Fruit fly (Drosophila melanogaster) whole organism, embryonic: ENCODE measurements around the gene CG5388.

Source experiments
- CG12391 ChIP-seq: fragments of 200-800 bp; sonication (Bioruptor generic); optimal IDR thresholded peaks from 3 replicates; lab custom pipeline; 2018; ENCODE audit warnings: missing biosample characterization, mild to moderate bottlenecking, missing genetic modification characterization, moderate library complexity
- CG1602 ChIP-seq: fragments of 200-800 bp; sonication (Bioruptor generic); optimal IDR thresholded peaks from 3 replicates; lab custom pipeline; 2016; ENCODE audit warnings: missing biosample characterization, missing genetic modification characterization
- CG17385 ChIP-seq: fragments of 200-800 bp; sonication (Bioruptor generic); optimal IDR thresholded peaks from 3 replicates; lab custom pipeline; 2018; ENCODE audit warnings: missing biosample characterization, mild to moderate bottlenecking, missing genetic modification characterization
- CG2889 ChIP-seq: fragments of 200-800 bp; sonication (Bioruptor generic); IDR thresholded peaks from 3 replicates; pipeline ENCODE4 v1.3.6; 2022; ENCODE audit warnings: missing biosample characterization, missing genetic modification characterization
- CG33557 ChIP-seq: fragments of 200-800 bp; sonication (Bioruptor generic); optimal IDR thresholded peaks from 2 replicates; lab custom pipeline; 2019; ENCODE audit warnings: missing biosample characterization, mild to moderate bottlenecking, missing genetic modification characterization, moderate library complexity
- CG3995 ChIP-seq: fragments of 200-800 bp; sonication (Bioruptor generic); optimal IDR thresholded peaks from 3 replicates; lab custom pipeline; 2016; ENCODE audit warnings: missing biosample characterization, missing genetic modification characterization
- CG7271 ChIP-seq: fragments of 200-800 bp; sonication (Bioruptor generic); optimal IDR thresholded peaks from 2 replicates; lab custom pipeline; 2018; ENCODE audit warnings: missing biosample characterization, mild to moderate bottlenecking, missing genetic modification characterization, moderate library complexity
- CG8290 ChIP-seq, 3 experiments: fragments of 200-800 bp; sonication (Bioruptor generic); optimal IDR thresholded peaks; 2 replicates each; lab custom pipeline; 2016 to 2019; ENCODE audit warnings: missing biosample characterization in 3 of 3, missing genetic modification characterization in 3 of 3, mild to moderate bottlenecking in 2 of 3, moderate library complexity in 1 of 3
- CG9215 ChIP-seq: fragments of 200-800 bp; sonication (Bioruptor generic); IDR thresholded peaks from 2 replicates; pipeline ENCODE4 v1.3.6; 2022; ENCODE audit warnings: missing biosample characterization, missing genetic modification characterization
- CG9727 ChIP-seq: fragments of 200-800 bp; sonication (Bioruptor generic); optimal IDR thresholded peaks from 3 replicates; lab custom pipeline; 2017; ENCODE audit warnings: missing biosample characterization, mild to moderate bottlenecking, missing genetic modification characterization
- Camta ChIP-seq: fragments of 200-800 bp; sonication (Bioruptor generic); optimal IDR thresholded peaks from 2 replicates; lab custom pipeline; 2016; ENCODE audit warnings: missing biosample characterization, missing genetic modification characterization
- Chrac-16 ChIP-seq: fragments of 200-800 bp; sonication (Bioruptor generic); optimal IDR thresholded peaks from 3 replicates; lab custom pipeline; 2016; ENCODE audit warnings: missing biosample characterization, missing genetic modification characterization
- D ChIP-seq, 2 experiments: fragments of 200-800 bp in 1 of 2; fragments of >200 bp in 1 of 2; sonication (Bioruptor generic) in 1 of 2; optimal IDR thresholded peaks; 2 replicates in 1 of 2; 3 replicates in 1 of 2; lab custom pipeline; 2017; ENCODE audit warnings: mild to moderate bottlenecking in 1 of 2, missing biosample characterization in 1 of 2, missing genetic modification characterization in 1 of 2, missing genetic modification reagents in 1 of 2
- Dip3 ChIP-seq: fragments of 200-800 bp; sonication (Bioruptor generic); optimal IDR thresholded peaks from 3 replicates; lab custom pipeline; 2016; ENCODE audit warnings: missing biosample characterization, missing genetic modification characterization
- Dp ChIP-seq: fragments of 200-800 bp; sonication (Bioruptor generic); optimal IDR thresholded peaks from 2 replicates; lab custom pipeline; 2018; ENCODE audit warnings: missing biosample characterization, mild to moderate bottlenecking, missing genetic modification characterization, moderate library complexity
- Dref ChIP-seq: fragments of 200-800 bp; sonication (Bioruptor generic); IDR thresholded peaks from 2 replicates; pipeline ENCODE4 v1.3.6; 2022; ENCODE audit warnings: missing biosample characterization, missing genetic modification characterization
- E2f1 ChIP-seq: fragments of 200-800 bp; sonication (Bioruptor generic); IDR thresholded peaks from 2 replicates; pipeline ENCODE4 v1.3.6; 2022; ENCODE audit warnings: missing biosample characterization, missing genetic modification characterization
- E2f2 ChIP-seq: fragments of 200-800 bp; sonication (Bioruptor generic); IDR thresholded peaks from 2 replicates; pipeline ENCODE4 v1.3.6; 2022; ENCODE audit warnings: missing biosample characterization, missing genetic modification characterization
- Fer3 ChIP-seq: fragments of 200-800 bp; sonication (Bioruptor generic); optimal IDR thresholded peaks from 2 replicates; lab custom pipeline; 2018; ENCODE audit warnings: missing biosample characterization, mild to moderate bottlenecking, missing genetic modification characterization, moderate library complexity
- Gsc ChIP-seq: fragments of 200-800 bp; sonication (Bioruptor generic); IDR thresholded peaks from 2 replicates; pipeline ENCODE4 v1.3.6; 2022; ENCODE audit warnings: missing biosample characterization, missing genetic modification characterization
- Hmr ChIP-seq: fragments of 200-800 bp; sonication (Bioruptor generic); optimal IDR thresholded peaks from 3 replicates; lab custom pipeline; 2017; ENCODE audit warnings: mild to moderate bottlenecking, missing biosample characterization, missing genetic modification reagents, missing genetic modification characterization
- Hr51 ChIP-seq, 2 experiments: fragments of 200-800 bp; sonication (Bioruptor generic); optimal IDR thresholded peaks; 2 replicates in 1 of 2; 3 replicates in 1 of 2; lab custom pipeline; 2016 to 2018; ENCODE audit warnings: missing biosample characterization in 2 of 2, missing genetic modification characterization in 2 of 2, mild to moderate bottlenecking in 1 of 2, moderate library complexity in 1 of 2
- Lhr ChIP-seq: fragments of 200-800 bp; sonication (Bioruptor generic); optimal IDR thresholded peaks from 3 replicates; lab custom pipeline; 2017; ENCODE audit warnings: mild to moderate bottlenecking, missing biosample characterization, missing genetic modification reagents, missing genetic modification characterization
- MESR4 ChIP-seq: fragments of 200-800 bp; sonication (Bioruptor generic); optimal IDR thresholded peaks from 2 replicates; lab custom pipeline; 2018; ENCODE audit warnings: missing biosample characterization, mild to moderate bottlenecking, missing genetic modification characterization, moderate library complexity
- PHDP ChIP-seq: fragments of 200-800 bp; sonication (Bioruptor generic); optimal IDR thresholded peaks from 3 replicates; lab custom pipeline; 2018; ENCODE audit warnings: missing biosample characterization, mild to moderate bottlenecking, missing genetic modification characterization, moderate library complexity
- Scr ChIP-seq: fragments of 200-800 bp; sonication (Bioruptor generic); IDR thresholded peaks from 2 replicates; pipeline ENCODE4 v1.3.6; 2022; ENCODE audit warnings: missing biosample characterization, missing genetic modification characterization; ENCODE audit not compliant: partially characterized antibody
- Sox102F ChIP-seq: fragments of 200-800 bp; sonication (Bioruptor generic); optimal IDR thresholded peaks from 2 replicates; lab custom pipeline; 2018; ENCODE audit warnings: missing biosample characterization, mild to moderate bottlenecking, missing genetic modification characterization, moderate library complexity
- Sry-β ChIP-seq: fragments of 200-800 bp; sonication (Bioruptor generic); optimal IDR thresholded peaks from 2 replicates; lab custom pipeline; 2018; ENCODE audit warnings: missing biosample characterization, mild to moderate bottlenecking, missing genetic modification characterization, moderate library complexity
- Stat92E ChIP-seq, 3 experiments: fragments of >200 bp in 2 of 3; fragments of 200-800 bp in 1 of 3; sonication (Bioruptor generic) in 1 of 3; optimal IDR thresholded peaks; 2 replicates each; lab custom pipeline; 2017 to 2019; ENCODE audit warnings: missing biosample characterization in 3 of 3, missing genetic modification characterization in 3 of 3, mild to moderate bottlenecking in 1 of 3, moderate library complexity in 1 of 3
- Trl ChIP-seq, 3 experiments: fragments of >200 bp in 2 of 3; fragments of 200-800 bp in 1 of 3; sonication (Bioruptor generic) in 1 of 3; optimal IDR thresholded peaks; 2 replicates in 1 of 3; 3 replicates in 2 of 3; lab custom pipeline; 2016 to 2017; ENCODE audit warnings: missing biosample characterization in 1 of 3, missing genetic modification characterization in 1 of 3
- Vsx1 ChIP-seq: fragments of 200-800 bp; sonication (Bioruptor generic); optimal IDR thresholded peaks from 2 replicates; lab custom pipeline; 2017; ENCODE audit warnings: missing biosample characterization, mild to moderate bottlenecking, missing genetic modification characterization, missing genetic modification reagents
- Xbp1 ChIP-seq: fragments of 200-800 bp; sonication (Bioruptor generic); optimal IDR thresholded peaks from 3 replicates; lab custom pipeline; 2016; ENCODE audit warnings: missing biosample characterization, mild to moderate bottlenecking, missing genetic modification characterization
- Xrp1 ChIP-seq: fragments of 200-800 bp; sonication (Bioruptor generic); IDR thresholded peaks from 2 replicates; pipeline ENCODE4 v1.3.6; 2022; ENCODE audit warnings: missing biosample characterization, missing genetic modification characterization
- YL-1 ChIP-seq: fragments of 200-800 bp; sonication (Bioruptor generic); optimal IDR thresholded peaks from 3 replicates; lab custom pipeline; 2017; ENCODE audit warnings: missing biosample characterization, mild to moderate bottlenecking, missing genetic modification characterization
- bcd ChIP-seq: fragments of 200-800 bp; sonication (Bioruptor generic); optimal IDR thresholded peaks from 2 replicates; lab custom pipeline; 2017; ENCODE audit warnings: missing biosample characterization, mild to moderate bottlenecking, missing genetic modification characterization
- cato ChIP-seq: fragments of 200-800 bp; sonication (Bioruptor generic); optimal IDR thresholded peaks from 2 replicates; lab custom pipeline; 2016; ENCODE audit warnings: missing biosample characterization, missing genetic modification characterization, borderline replicate concordance
- eve ChIP-seq, 2 experiments: fragments of >200 bp; optimal IDR thresholded peaks; 2 replicates each; lab custom pipeline; 2017; ENCODE audit warnings: missing biosample characterization in 2 of 2, missing genetic modification characterization in 2 of 2
- gcm ChIP-seq: fragments of 200-800 bp; sonication (Bioruptor generic); optimal IDR thresholded peaks from 2 replicates; lab custom pipeline; 2019; ENCODE audit warnings: missing biosample characterization, mild to moderate bottlenecking, missing genetic modification characterization, moderate library complexity
- ind ChIP-seq: fragments of 200-800 bp; sonication (Bioruptor generic); optimal IDR thresholded peaks from 3 replicates; lab custom pipeline; 2016; ENCODE audit warnings: missing biosample characterization, missing genetic modification characterization
- kah ChIP-seq: fragments of 200-800 bp; sonication (Bioruptor generic); optimal IDR thresholded peaks from 2 replicates; lab custom pipeline; 2018; ENCODE audit warnings: missing biosample characterization, mild to moderate bottlenecking, missing genetic modification characterization
- lilli ChIP-seq: fragments of 200-800 bp; sonication (Bioruptor generic); optimal IDR thresholded peaks from 3 replicates; lab custom pipeline; 2016; ENCODE audit warnings: missing biosample characterization, missing genetic modification characterization
- org-1 ChIP-seq: fragments of 200-800 bp; sonication (Bioruptor generic); optimal IDR thresholded peaks from 2 replicates; lab custom pipeline; 2017; ENCODE audit warnings: missing biosample characterization, missing genetic modification characterization
- seq ChIP-seq: fragments of 200-800 bp; sonication (Bioruptor generic); IDR thresholded peaks from 2 replicates; pipeline ENCODE4 v1.3.6; 2022; ENCODE audit warnings: missing biosample characterization, missing genetic modification characterization
- sr ChIP-seq: fragments of 200-800 bp; sonication (Bioruptor generic); IDR thresholded peaks from 3 replicates; pipeline ENCODE4 v1.3.6; 2022; ENCODE audit warnings: missing biosample characterization, missing genetic modification characterization
- trem ChIP-seq: fragments of 200-800 bp; optimal IDR thresholded peaks from 3 replicates; lab custom pipeline; 2019; ENCODE audit warnings: missing biosample characterization, mild to moderate bottlenecking, missing genetic modification characterization, moderate library complexity
- zf30C ChIP-seq: fragments of 200-800 bp; sonication (Bioruptor generic); optimal IDR thresholded peaks from 3 replicates; lab custom pipeline; 2018; ENCODE audit warnings: missing biosample characterization, mild to moderate bottlenecking, missing genetic modification characterization

Gene CG5388

DNA sequence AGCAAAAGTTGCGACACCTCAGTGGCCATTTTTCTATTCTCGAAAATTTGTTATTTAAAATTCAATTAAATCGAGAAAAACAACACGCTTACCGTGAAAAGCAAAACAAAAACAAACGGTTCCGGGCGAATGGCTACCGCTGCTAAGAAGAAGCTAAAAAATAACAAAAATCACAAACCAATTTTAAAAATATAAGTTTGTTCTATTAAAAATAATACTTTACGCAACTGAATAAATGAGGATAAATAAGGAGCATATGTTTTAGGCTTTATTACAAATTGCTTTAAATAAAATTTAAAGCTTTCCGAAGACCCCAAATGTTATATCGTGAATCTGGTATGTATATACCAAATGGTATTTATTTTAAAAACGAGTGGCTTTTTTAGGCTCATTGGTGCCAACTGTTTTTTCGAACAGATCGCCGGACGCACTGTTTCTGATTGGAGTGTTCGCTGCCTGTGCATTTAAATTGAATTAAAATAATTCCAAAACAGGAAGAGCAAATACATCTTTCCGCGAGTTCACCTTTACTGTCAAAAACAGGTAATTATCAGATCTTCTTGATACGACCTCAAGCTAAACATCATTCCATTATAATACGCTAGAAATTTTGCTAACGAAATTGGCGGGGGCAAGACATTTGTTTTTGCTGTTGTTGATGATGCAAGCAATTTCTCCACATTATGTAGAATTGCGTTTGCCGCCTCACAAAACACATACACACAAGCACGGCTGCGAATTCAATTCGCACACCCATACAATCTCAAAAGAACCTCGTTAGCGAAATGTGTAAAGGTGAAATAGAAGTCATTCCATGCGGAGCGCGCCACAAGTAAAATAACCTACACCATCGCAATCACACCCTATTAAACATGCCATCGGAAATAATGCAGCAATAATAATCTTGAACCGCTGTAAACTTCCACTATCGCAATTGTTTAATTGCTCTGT lies 27.3 kb upstream of the CG5388 start, which contains the start of the genes Polr3F and PyK (continued):
- TF ChIP-seq seq (GFP tag; lab: Robert Waterston, UW) (no peak), Camta (GFP tag; lab: Kevin White, UChicago) (peak; percentile 46), Fer3 (tag; lab: Kevin White, UChicago) (peak; percentile 40), CG8290 (GFP tag; optimal IDR thresholded peaks at IDR 0.05; lab: Kevin White, UChicago) (no peak), CG8290 (tag; optimal IDR thresholded peaks at IDR 0.05; lab: Kevin White, UChicago) (peak in 1 of 2 experiments; percentile 40), org-1 (no peak), sr (GFP tag; lab: Robert Waterston, UW) (no peak), CG17385 (GFP tag; lab: Kevin White, UChicago) (peak; percentile 98), Lhr (GFP tag; lab: Kevin White, UChicago) (peak; percentile 34), zf30C (GFP tag; lab: Kevin White, UChicago) (no peak), Hr51 (GFP tag; optimal IDR thresholded peaks at IDR 0.05; lab: Kevin White, UChicago) (peak in 1 of 2 experiments; percentile 56), lilli (peak; percentile 56), D (optimal IDR thresholded peaks at IDR 0.05; lab: Kevin White, UChicago) (no peak), D (GFP tag; optimal IDR thresholded peaks at IDR 0.05; lab: Kevin White, UChicago) (no peak), Scr (GFP tag; lab: Robert Waterston, UW) (peak; percentile 7; the same call in 1 of the 2 replicates), CG1602 (GFP tag; lab: Kevin White, UChicago) (no peak), CG2889 (GFP tag; lab: Robert Waterston, UW) (no peak), CG7271 (tag; lab: Kevin White, UChicago) (no peak), CG12391 (tag; lab: Kevin White, UChicago) (peak; percentile 73), Dref (GFP tag; lab: Robert Waterston, UW) (no peak), Dip3 (GFP tag; lab: Kevin White, UChicago) (peak; percentile 10), MESR4 (GFP tag; lab: Kevin White, UChicago) (peak; percentile 27), Sry-β (GFP tag; lab: Kevin White, UChicago) (no peak), cato (no peak), Trl (optimal IDR thresholded peaks at IDR 0.05; lab: Kevin White, UChicago) (no peak), Trl (GFP tag; optimal IDR thresholded peaks at IDR 0.05; lab: Kevin White, UChicago) (no peak), eve (GFP tag; optimal IDR thresholded peaks at IDR 0.05; lab: Kevin White, UChicago) (no peak), PHDP (tag; lab: Kevin White, UChicago) (peak; percentile 56), trem (tag; lab: Kevin White, UChicago) (peak; percentile 57), Xbp1 (peak; percentile 30), E2f2 (peak; percentile 71), Chrac-16 (GFP tag; lab: Kevin White, UChicago) (peak; percentile 8), E2f1 (GFP tag; lab: Robert Waterston, UW) (no peak), CG9215 (no peak), CG9727 (GFP tag; lab: Kevin White, UChicago) (peak; percentile 41), gcm (no peak), Sox102F (GFP tag; lab: Kevin White, UChicago) (peak; percentile 30), Dp (GFP tag; lab: Kevin White, UChicago) (peak; percentile 66), CG3995 (GFP tag; lab: Kevin White, UChicago) (peak; percentile 93), Xrp1 (GFP tag; lab: Robert Waterston, UW) (peak; percentile 20; the same call in 1 of the 2 replicates), Hmr (GFP tag; lab: Kevin White, UChicago) (peak; percentile 51), bcd (GFP tag; lab: Kevin White, UChicago) (no peak), kah (GFP tag; lab: Kevin White, UChicago) (no peak), Stat92E (GFP tag; optimal IDR thresholded peaks at IDR 0.05; lab: Kevin White, UChicago) (peak in 1 of 3 experiments; percentile 51), Vsx1 (no peak), CG33557 (peak; percentile 19), YL-1 (GFP tag; lab: Kevin White, UChicago) (peak; percentile 51), ind (peak; percentile 14), Gsc (GFP tag; lab: Robert Waterston, UW) (no peak)
